Fruit fly (Drosophila melanogaster): Measurements from ENCODE around the gene PlexB.
A peak's percentile ranks its signal among the peaks of the same experiment; 100 is the strongest.

Gene PlexB

dm6 chr4:43179-43935, at the start of gene PlexB:
TSS of gene PlexB (minus strand) at chr4:43778.
- TF ChIP-seq CTCF (optimal IDR thresholded peaks at IDR 0.05) (no peak), CG8478 (optimal IDR thresholded peaks at IDR 0.05) (no peak)

- TF ChIP-seq CG8478 (optimal IDR thresholded peaks at IDR 0.05) = no peak
- TF ChIP-seq CTCF (optimal IDR thresholded peaks at IDR 0.05) = no peak
Observed at dm6 chr4:92000-92399, 48.4 kb upstream of the PlexB start.

dm6 chr4:89709-90108, 46.1 kb upstream of the PlexB start:
- TF ChIP-seq CG8478 (optimal IDR thresholded peaks at IDR 0.05) (no peak), CTCF (optimal IDR thresholded peaks at IDR 0.05) (peak in 1 of 2 experiments; percentile 69)

- no peak for TF ChIP-seq CTCF (optimal IDR thresholded peaks at IDR 0.05)
Observed at dm6 chr4:87278-87677, 43.7 kb upstream of the PlexB start.

DNA sequence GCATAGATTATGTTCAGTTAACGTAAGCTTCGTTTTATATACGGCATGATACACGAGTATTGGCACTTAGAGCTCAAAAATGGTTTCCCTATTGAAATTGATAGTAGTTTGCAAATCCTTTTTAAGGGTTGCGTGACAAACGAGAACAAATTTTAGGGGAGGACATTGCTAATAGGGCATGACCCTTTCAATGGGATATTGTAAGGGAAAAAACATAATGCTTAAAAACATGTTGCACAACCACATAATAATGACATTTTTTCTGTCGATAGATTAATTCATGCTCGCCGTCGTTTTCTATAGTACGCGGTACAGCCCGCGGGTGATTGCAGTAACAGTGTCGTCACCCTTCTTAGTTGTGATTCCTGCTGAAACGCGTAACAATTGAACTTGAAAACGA, 41.3 kb upstream of the PlexB start:
- no peak for TF ChIP-seq CG8478 (optimal IDR thresholded peaks at IDR 0.05)
- no peak for TF ChIP-seq CTCF (optimal IDR thresholded peaks at IDR 0.05)

dm6 chr4:76157-76556, 32.6 kb upstream of the PlexB start:
- TF ChIP-seq CTCF (optimal IDR thresholded peaks at IDR 0.05) = no peak
- no peak for TF ChIP-seq CG8478 (optimal IDR thresholded peaks at IDR 0.05)

- TF ChIP-seq CTCF (optimal IDR thresholded peaks at IDR 0.05) (no peak), CG8478 (optimal IDR thresholded peaks at IDR 0.05) (no peak)
Observed at dm6 chr4:70127-70904, 26.7 kb upstream of the PlexB start.

dm6 chr4:68949-69742, 25.6 kb upstream of the PlexB start, which contains the start of gene pan:
TSS of gene pan (plus strand) at chr4:69326.
- TF ChIP-seq CTCF (optimal IDR thresholded peaks at IDR 0.05) (no peak), CG8478 (optimal IDR thresholded peaks at IDR 0.05) (no peak)

DNA sequence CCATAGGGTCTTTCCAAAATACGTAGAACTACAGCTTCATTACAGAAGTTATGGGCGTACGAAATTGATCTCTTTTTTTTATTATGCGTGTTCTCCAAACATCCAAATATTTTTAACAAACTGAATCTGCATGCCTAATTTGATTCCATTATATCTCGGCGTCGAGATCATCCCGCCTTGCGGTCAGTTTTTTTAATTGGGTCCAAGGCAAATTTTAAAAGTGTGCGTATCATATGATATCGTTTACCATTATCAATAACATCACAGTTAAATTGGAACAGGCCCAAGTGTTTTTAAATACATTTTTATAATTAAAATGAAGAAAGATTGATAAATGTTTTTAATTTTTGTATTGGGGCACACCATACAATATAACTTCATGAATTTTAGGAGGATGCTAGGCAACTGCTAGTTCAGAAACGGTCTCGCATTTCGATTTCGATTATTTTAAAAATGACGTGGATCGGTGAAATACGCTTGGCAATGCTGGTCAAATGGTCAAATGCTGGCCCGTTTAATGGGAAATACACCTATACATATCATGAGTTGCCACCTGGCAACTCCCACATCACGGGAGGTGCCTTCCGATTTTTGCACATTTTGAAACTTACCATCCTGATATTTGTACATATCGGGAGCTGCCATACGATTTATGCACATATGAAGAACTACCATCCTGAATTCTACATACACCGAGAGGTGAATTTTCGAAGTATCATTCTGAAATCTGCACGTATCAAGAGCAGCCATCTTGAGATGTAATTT, 24.8 kb upstream of the PlexB start:
- TF ChIP-seq CG8478 (optimal IDR thresholded peaks at IDR 0.05) (no peak), CTCF (optimal IDR thresholded peaks at IDR 0.05) (peak; percentile 82 to 90)

- TF ChIP-seq CG8478 (optimal IDR thresholded peaks at IDR 0.05) = no peak
- TF ChIP-seq CTCF (optimal IDR thresholded peaks at IDR 0.05) = peak; percentile 15 to 33
Observed at dm6 chr4:67063-67684, 23.6 kb upstream of the PlexB start, which contains the start of gene RpS3A. TSS of gene RpS3A (minus strand) at chr4:67207.

DNA sequence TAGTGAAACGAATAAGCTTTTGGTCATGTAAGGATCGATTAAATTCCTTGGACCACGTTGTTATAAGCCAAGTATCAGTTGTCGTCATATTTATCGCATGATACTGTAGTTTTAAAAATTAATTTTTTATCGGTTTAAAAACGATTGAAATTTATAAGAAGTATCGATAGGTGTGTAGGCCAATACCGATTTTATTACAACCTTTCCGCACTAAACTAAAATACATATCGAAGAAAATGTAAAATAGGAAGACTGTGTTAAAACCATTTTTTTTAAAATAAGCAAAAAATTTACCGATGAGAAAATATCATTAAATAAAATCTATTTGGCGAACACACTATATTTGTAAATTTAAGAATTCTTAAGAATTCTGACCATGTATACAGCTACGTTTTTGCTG, 19.7 kb upstream of the PlexB start:
- TF ChIP-seq CTCF (optimal IDR thresholded peaks at IDR 0.05) = no peak
- no peak for TF ChIP-seq CG8478 (optimal IDR thresholded peaks at IDR 0.05)

- TF ChIP-seq CG8478 (optimal IDR thresholded peaks at IDR 0.05) = no peak
- no peak for TF ChIP-seq CTCF (optimal IDR thresholded peaks at IDR 0.05)
Observed at dm6 chr4:62538-62937, 19.0 kb upstream of the PlexB start.

DNA sequence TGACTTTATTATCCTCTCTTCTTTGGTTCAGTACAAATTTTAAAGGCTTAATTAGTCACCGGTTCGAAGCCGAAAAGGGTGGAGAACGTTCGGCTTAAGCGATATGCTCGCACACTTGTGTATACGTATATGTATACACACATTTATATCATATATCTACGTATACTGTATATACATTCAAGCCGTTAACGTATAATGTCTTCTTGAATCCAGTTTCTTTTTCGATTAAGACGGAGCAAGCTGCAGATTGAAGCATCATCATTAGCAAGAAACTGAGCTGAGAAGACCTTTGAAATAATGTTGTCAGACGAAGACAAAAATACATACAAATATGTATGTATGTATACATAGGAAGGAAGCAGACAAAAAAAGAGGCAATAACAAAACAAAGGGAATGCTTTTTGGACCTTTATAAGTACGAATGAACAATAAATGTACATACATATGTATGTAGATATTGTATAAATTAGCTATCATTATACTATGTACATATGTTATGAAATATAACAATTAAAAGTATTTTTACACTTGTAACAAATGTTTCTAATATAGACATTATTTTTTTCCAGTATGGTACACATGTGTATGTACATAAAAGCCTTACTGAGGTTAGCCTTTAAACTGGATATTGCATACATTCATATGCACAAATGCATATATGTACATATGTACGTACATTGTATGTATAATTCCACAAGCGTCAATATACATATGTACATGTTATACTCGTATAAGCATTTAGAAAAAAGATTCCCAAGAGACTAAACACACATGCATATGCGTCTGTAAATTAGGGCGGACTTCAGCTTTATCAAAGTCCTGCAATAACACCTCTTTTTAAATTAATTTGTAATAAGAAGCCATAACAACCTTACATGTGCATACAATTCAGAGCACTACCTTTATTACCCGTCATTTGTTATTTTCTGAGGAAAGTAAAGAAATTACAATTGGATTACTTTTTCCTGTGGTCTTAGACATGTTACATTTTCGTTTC, 16.7 kb upstream of the PlexB start:
- no peak for TF ChIP-seq CG8478 (optimal IDR thresholded peaks at IDR 0.05)
- TF ChIP-seq CTCF (optimal IDR thresholded peaks at IDR 0.05) = no peak

All from S2 (cell line).